1 fruit fly cellular context compared by ENCODE assay signal in genomic region chr2L:17383588-17384308, dm6.
TF ChIP-seq lines count a peak whose summit lies in the region.

TSS of gene Lrch (minus strand) at chr2L:17384115.

TF ChIP-seq in whole organism, embryonic, 481 proteins besides CTCF, POLR2A, EP300 and RAD21 (continued from another document and continues in another):
- TF ChIP-seq inv (GFP tag; IDR thresholded peaks at IDR 0.05; lab: Robert Waterston, UW; ENCODE audit: partially characterized antibody) (peak; percentile 60), sug (tag; optimal IDR thresholded peaks at IDR 0.05; lab: Kevin White, UChicago) (peak; percentile 51), ranshi (GFP tag; IDR thresholded peaks at IDR 0.05; lab: Robert Waterston, UW) (no peak), CG11456 (GFP tag; IDR thresholded peaks at IDR 0.05; lab: Robert Waterston, UW) (peak; percentile 70; the same call in 2 of the 3 replicates), CG33213 (GFP tag; optimal IDR thresholded peaks at IDR 0.05; lab: Kevin White, UChicago) (peak; percentile 26), NfI (GFP tag; optimal IDR thresholded peaks at IDR 0.05; lab: Kevin White, UChicago) (no peak), CG14860 (GFP tag; IDR thresholded peaks at IDR 0.05; lab: Robert Waterston, UW; ENCODE audit: partially characterized antibody) (peak; percentile 72), en (GFP tag; optimal IDR thresholded peaks at IDR 0.05; lab: Kevin White, UChicago) (no peak), CG11504 (tag; optimal IDR thresholded peaks at IDR 0.05; lab: Kevin White, UChicago) (no peak), ssp (GFP tag; IDR thresholded peaks at IDR 0.05; lab: Robert Waterston, UW) (no peak), trem (tag; optimal IDR thresholded peaks at IDR 0.05; lab: Kevin White, UChicago) (peak; percentile 37), Sox100B (GFP tag; optimal IDR thresholded peaks at IDR 0.05; lab: Kevin White, UChicago) (no peak), schlank (tag; optimal IDR thresholded peaks at IDR 0.05; lab: Kevin White, UChicago) (no peak), Oaz (GFP tag; IDR thresholded peaks at IDR 0.05; lab: Robert Waterston, UW) (no peak), H2.0 (GFP tag; IDR thresholded peaks at IDR 0.05; lab: Robert Waterston, UW) (peak; percentile 25; the same call in 1 of the 2 replicates), Sry-δ (GFP tag; optimal IDR thresholded peaks at IDR 0.05; lab: Kevin White, UChicago) (no peak), CG12219 (GFP tag; optimal IDR thresholded peaks at IDR 0.05; lab: Kevin White, UChicago) (no peak), Sry-β (GFP tag; optimal IDR thresholded peaks at IDR 0.05; lab: Kevin White, UChicago) (peak; percentile 19), CG8388 (GFP tag; optimal IDR thresholded peaks at IDR 0.05; lab: Kevin White, UChicago) (no peak), ewg (GFP tag; optimal IDR thresholded peaks at IDR 0.05; lab: Kevin White, UChicago) (peak; percentile 77), Myb (GFP tag; optimal IDR thresholded peaks at IDR 0.05; lab: Kevin White, UChicago) (no peak), salm (tag; optimal IDR thresholded peaks at IDR 0.05; lab: Kevin White, UChicago) (no peak), CG6272 (GFP tag; IDR thresholded peaks at IDR 0.05; lab: Robert Waterston, UW) (no peak), grn (GFP tag; optimal IDR thresholded peaks at IDR 0.05; lab: Kevin White, UChicago) (peak; percentile 57), Asciz (GFP tag; optimal IDR thresholded peaks at IDR 0.05; lab: Kevin White, UChicago) (no peak), caup (GFP tag; optimal IDR thresholded peaks at IDR 0.05; lab: Kevin White, UChicago; ENCODE audit: severe bottlenecking) (peak; percentile 31), jumu (GFP tag; optimal IDR thresholded peaks at IDR 0.05; lab: Kevin White, UChicago) (no peak), CG13123 (GFP tag; optimal IDR thresholded peaks at IDR 0.05; lab: Kevin White, UChicago) (no peak), CG14014 (GFP tag; IDR thresholded peaks at IDR 0.05; lab: Robert Waterston, UW) (peak; percentile 47; the same call in 1 of the 2 replicates), sr (GFP tag; IDR thresholded peaks at IDR 0.05; lab: Robert Waterston, UW) (0 out of 3 replicates have a peak, but pooled peaks have one; percentile 9), vvl (GFP tag; IDR thresholded peaks at IDR 0.05; lab: Robert Waterston, UW) (peak; percentile 63; the same call in 1 of the 2 replicates), Med (GFP tag; lab: Kevin White, UChicago) (peak; percentile 86), CG2116 (GFP tag; optimal IDR thresholded peaks at IDR 0.05; lab: Kevin White, UChicago) (peak; percentile 96), sima (GFP tag; optimal IDR thresholded peaks at IDR 0.05; lab: Kevin White, UChicago) (no peak), CG9727 (GFP tag; optimal IDR thresholded peaks at IDR 0.05; lab: Kevin White, UChicago) (no peak), CG18619 (GFP tag; optimal IDR thresholded peaks at IDR 0.05; lab: Kevin White, UChicago) (no peak), bigmax (GFP tag; optimal IDR thresholded peaks at IDR 0.05; lab: Kevin White, UChicago) (no peak), HmgZ (tag; optimal IDR thresholded peaks at IDR 0.05; lab: Kevin White, UChicago) (peak; percentile 34), CG6765 (GFP tag; optimal IDR thresholded peaks at IDR 0.05; lab: Kevin White, UChicago) (no peak), dmrt99B (tag; optimal IDR thresholded peaks at IDR 0.05; lab: Kevin White, UChicago) (peak; percentile 13), CG6654 (GFP tag; optimal IDR thresholded peaks at IDR 0.05; lab: Kevin White, UChicago) (no peak), HHEX (GFP tag; optimal IDR thresholded peaks at IDR 0.05; lab: Kevin White, UChicago) (peak; percentile 11), Nf-YC (tag; optimal IDR thresholded peaks at IDR 0.05; lab: Kevin White, UChicago) (peak; percentile 59), tll (GFP tag; optimal IDR thresholded peaks at IDR 0.05; lab: Kevin White, UChicago) (peak in 1 of 2 experiments; percentile 21), Jarid2 (GFP tag; optimal IDR thresholded peaks at IDR 0.05; lab: Kevin White, UChicago) (peak; percentile 99), CG13894 (tag; optimal IDR thresholded peaks at IDR 0.05; lab: Kevin White, UChicago) (peak; percentile 44), Hr78 (GFP tag; optimal IDR thresholded peaks at IDR 0.05; lab: Kevin White, UChicago) (no peak), ab (GFP tag; optimal IDR thresholded peaks at IDR 0.05; lab: Kevin White, UChicago) (no peak), CG12769 (tag; optimal IDR thresholded peaks at IDR 0.05; lab: Kevin White, UChicago) (peak; percentile 45), crc (GFP tag; optimal IDR thresholded peaks at IDR 0.05; lab: Kevin White, UChicago) (no peak), Nf-YB (GFP tag; optimal IDR thresholded peaks at IDR 0.05; lab: Kevin White, UChicago) (no peak), CG6813 (GFP tag; optimal IDR thresholded peaks at IDR 0.05; lab: Kevin White, UChicago) (no peak), ro (GFP tag; IDR thresholded peaks at IDR 0.05; lab: Robert Waterston, UW) (no peak), wor (GFP tag; IDR thresholded peaks at IDR 0.05; lab: Robert Waterston, UW) (no peak), CG1602 (GFP tag; optimal IDR thresholded peaks at IDR 0.05; lab: Kevin White, UChicago) (no peak), wdn (GFP tag; IDR thresholded peaks at IDR 0.05; lab: Robert Waterston, UW) (no peak), pan (optimal IDR thresholded peaks at IDR 0.05; lab: Kevin White, UChicago) (no peak), pan (GFP tag; optimal IDR thresholded peaks at IDR 0.05 in 1 of 2, IDR thresholded peaks at IDR 0.05 in 1 of 2) (no peak), CG11696 (GFP tag; IDR thresholded peaks at IDR 0.05; lab: Robert Waterston, UW) (no peak), Rx (GFP tag; IDR thresholded peaks at IDR 0.05; lab: Robert Waterston, UW) (no peak; the same call in 1 of the 2 replicates), pzg (GFP tag; optimal IDR thresholded peaks at IDR 0.05; lab: Kevin White, UChicago) (peak; percentile 50), CG14441 (GFP tag; IDR thresholded peaks at IDR 0.05; lab: Robert Waterston, UW) (0 out of 2 replicates have a peak, but pooled peaks have one; percentile 17), CG15601 (tag; optimal IDR thresholded peaks at IDR 0.05; lab: Kevin White, UChicago) (peak; percentile 10), CG3838 (GFP tag; optimal IDR thresholded peaks at IDR 0.05; lab: Kevin White, UChicago) (no peak), CG11247 (GFP tag; IDR thresholded peaks at IDR 0.05; lab: Robert Waterston, UW) (no peak; the same call in 1 of the 2 replicates), eyg (GFP tag; optimal IDR thresholded peaks at IDR 0.05; lab: Kevin White, UChicago) (no peak), CG2199 (GFP tag; IDR thresholded peaks at IDR 0.05; lab: Robert Waterston, UW) (peak; percentile 86; the same call in 1 of the 3 replicates), crp (GFP tag; optimal IDR thresholded peaks at IDR 0.05; lab: Kevin White, UChicago) (no peak), Hmr (GFP tag; optimal IDR thresholded peaks at IDR 0.05; lab: Kevin White, UChicago) (peak; percentile 40), Deaf1 (tag; optimal IDR thresholded peaks at IDR 0.05; lab: Kevin White, UChicago) (peak; percentile 83), h (optimal IDR thresholded peaks at IDR 0.05; lab: Kevin White, UChicago) (no peak), CG4360 (GFP tag; IDR thresholded peaks at IDR 0.05; lab: Robert Waterston, UW) (0 out of 2 replicates have a peak, but pooled peaks have one; percentile 25), ham (GFP tag; IDR thresholded peaks at IDR 0.05; lab: Robert Waterston, UW) (no peak), Scr (GFP tag; IDR thresholded peaks at IDR 0.05; lab: Robert Waterston, UW; ENCODE audit: partially characterized antibody) (peak; percentile 74), CG1233 (GFP tag; optimal IDR thresholded peaks at IDR 0.05; lab: Kevin White, UChicago) (no peak), Sin3A (optimal IDR thresholded peaks at IDR 0.05; lab: Kevin White, UChicago) (no peak), Ets65A (GFP tag; lab: Kevin White, UChicago) (no peak), peb (GFP tag; IDR thresholded peaks at IDR 0.05; lab: Robert Waterston, UW) (no peak), chn (GFP tag; optimal IDR thresholded peaks at IDR 0.05; lab: Kevin White, UChicago) (no peak), NK7.1 (GFP tag; optimal IDR thresholded peaks at IDR 0.05; lab: Kevin White, UChicago) (no peak), CG18011 (GFP tag; optimal IDR thresholded peaks at IDR 0.05; lab: Kevin White, UChicago) (no peak), Ada2b (GFP tag; IDR thresholded peaks at IDR 0.05; lab: Robert Waterston, UW) (no peak), zfh1 (GFP tag; IDR thresholded peaks at IDR 0.05; lab: Robert Waterston, UW) (0 out of 3 replicates have a peak, but pooled peaks have one; percentile 9), bbx (GFP tag; IDR thresholded peaks at IDR 0.05; lab: Robert Waterston, UW; ENCODE audit: partially characterized antibody) (peak; percentile 83), HLH3B (GFP tag; IDR thresholded peaks at IDR 0.05; lab: Robert Waterston, UW) (0 out of 2 replicates have a peak, but pooled peaks have one; percentile 5), CG17361 (GFP tag; IDR thresholded peaks at IDR 0.05; lab: Robert Waterston, UW) (no peak), CG14965 (GFP tag; optimal IDR thresholded peaks at IDR 0.05; lab: Kevin White, UChicago; ENCODE audit: borderline replicate concordance) (no peak), B-H2 (GFP tag; optimal IDR thresholded peaks at IDR 0.05; lab: Kevin White, UChicago) (peak; percentile 33), pnt (GFP tag; optimal IDR thresholded peaks at IDR 0.05; lab: Kevin White, UChicago) (no peak), CG9215 (GFP tag; IDR thresholded peaks at IDR 0.05; lab: Robert Waterston, UW) (no peak), pfk (GFP tag; optimal IDR thresholded peaks at IDR 0.05; lab: Kevin White, UChicago) (peak; percentile 5), lilli (GFP tag; optimal IDR thresholded peaks at IDR 0.05; lab: Kevin White, UChicago) (no peak), CG12104 (GFP tag; optimal IDR thresholded peaks at IDR 0.05; lab: Kevin White, UChicago) (no peak), nerfin-1 (tag; optimal IDR thresholded peaks at IDR 0.05; lab: Kevin White, UChicago) (peak; percentile 44), tx (GFP tag; optimal IDR thresholded peaks at IDR 0.05; lab: Kevin White, UChicago) (no peak), CG10147 (GFP tag; optimal IDR thresholded peaks at IDR 0.05; lab: Kevin White, UChicago) (peak; percentile 55), CG34422 (GFP tag; IDR thresholded peaks at IDR 0.05; lab: Robert Waterston, UW) (peak; percentile 76; the same call in 1 of the 3 replicates), CG3407 (GFP tag; optimal IDR thresholded peaks at IDR 0.05; lab: Kevin White, UChicago) (peak; percentile 8), cwo (GFP tag; optimal IDR thresholded peaks at IDR 0.05; lab: Kevin White, UChicago) (peak; percentile 2), maf-S (GFP tag; optimal IDR thresholded peaks at IDR 0.05; lab: Kevin White, UChicago) (no peak), oc (tag; optimal IDR thresholded peaks at IDR 0.05; lab: Kevin White, UChicago) (peak; percentile 24), CG16813 (GFP tag; IDR thresholded peaks at IDR 0.05; lab: Robert Waterston, UW; ENCODE audit: partially characterized antibody) (peak; percentile 61), toy (GFP tag; IDR thresholded peaks at IDR 0.05; lab: Robert Waterston, UW) (no peak), CG12155 (GFP tag; optimal IDR thresholded peaks at IDR 0.05; lab: Kevin White, UChicago) (no peak), CG8944 (GFP tag; optimal IDR thresholded peaks at IDR 0.05; lab: Kevin White, UChicago) (no peak), slp2 (GFP tag; optimal IDR thresholded peaks at IDR 0.05; lab: Kevin White, UChicago) (no peak), CG9437 (GFP tag; optimal IDR thresholded peaks at IDR 0.05; lab: Kevin White, UChicago) (peak; percentile 6), CG7357 (GFP tag; IDR thresholded peaks at IDR 0.05; lab: Robert Waterston, UW) (no peak), CG3163 (GFP tag; optimal IDR thresholded peaks at IDR 0.05; lab: Kevin White, UChicago) (peak; percentile 33), CG11723 (GFP tag; optimal IDR thresholded peaks at IDR 0.05; lab: Kevin White, UChicago) (no peak), br (optimal IDR thresholded peaks at IDR 0.05; lab: Kevin White, UChicago) (no peak), Meics (GFP tag; optimal IDR thresholded peaks at IDR 0.05; lab: Kevin White, UChicago) (peak; percentile 86), row (GFP tag; IDR thresholded peaks at IDR 0.05; lab: Robert Waterston, UW) (no peak), corto (GFP tag; optimal IDR thresholded peaks at IDR 0.05; lab: Kevin White, UChicago) (no peak), hb (GFP tag; IDR thresholded peaks at IDR 0.05; lab: Robert Waterston, UW; ENCODE audit: partially characterized antibody) (peak; percentile 62), CG10209 (GFP tag; optimal IDR thresholded peaks at IDR 0.05; lab: Kevin White, UChicago) (no peak), prd (optimal IDR thresholded peaks at IDR 0.05; lab: Kevin White, UChicago) (no peak), prd (GFP tag; IDR thresholded peaks at IDR 0.05; lab: Robert Waterston, UW) (peak; percentile 30; the same call in 1 of the 3 replicates), CG30020 (tag; optimal IDR thresholded peaks at IDR 0.05; lab: Kevin White, UChicago) (no peak), CG16815 (GFP tag; optimal IDR thresholded peaks at IDR 0.05; lab: Kevin White, UChicago) (no peak), CG1024 (GFP tag; IDR thresholded peaks at IDR 0.05; lab: Robert Waterston, UW) (no peak), gce (GFP tag; IDR thresholded peaks at IDR 0.05; lab: Robert Waterston, UW) (no peak), Dip2 (GFP tag; IDR thresholded peaks at IDR 0.05; lab: Robert Waterston, UW) (no peak), Camta (GFP tag; optimal IDR thresholded peaks at IDR 0.05; lab: Kevin White, UChicago) (no peak), Eip74EF (GFP tag; optimal IDR thresholded peaks at IDR 0.05; lab: Kevin White, UChicago) (peak in 1 of 2 experiments; percentile 53), BtbVII (GFP tag; optimal IDR thresholded peaks at IDR 0.05; lab: Kevin White, UChicago) (no peak), slbo (GFP tag; IDR thresholded peaks at IDR 0.05; lab: Robert Waterston, UW) (peak; percentile 39; the same call in 1 of the 2 replicates), run (tag; optimal IDR thresholded peaks at IDR 0.05; lab: Kevin White, UChicago) (no peak), az2 (GFP tag; optimal IDR thresholded peaks at IDR 0.05; lab: Kevin White, UChicago) (no peak), CG2129 (GFP tag; IDR thresholded peaks at IDR 0.05; lab: Robert Waterston, UW; ENCODE audit: partially characterized antibody) (0 out of 2 replicates have a peak, but pooled peaks have one; percentile 26), Side (GFP tag; optimal IDR thresholded peaks at IDR 0.05; lab: Kevin White, UChicago) (no peak), CG30403 (GFP tag; optimal IDR thresholded peaks at IDR 0.05; lab: Kevin White, UChicago) (no peak), CG15269 (tag; optimal IDR thresholded peaks at IDR 0.05; lab: Kevin White, UChicago) (peak; percentile 4)
